Worm (Caenorhabditis elegans): Measurements from ENCODE around the gene coq-2.

ce11 chrIII:6978875-6979274 is 43.1 kb downstream of the coq-2 start:
- TF ChIP-seq dao-5 (tag; optimal IDR thresholded peaks at IDR 0.05) (no peak), him-1 (tag; optimal IDR thresholded peaks at IDR 0.05) (no peak), W03F9.2 (tag; optimal IDR thresholded peaks at IDR 0.05) (no peak)

All from whole organism, L4/young adult.